Worm (Caenorhabditis elegans) whole organism, L2 larva: ENCODE measurements around the gene B0353.1.

Experiments used
- F13H6.1 ChIP-seq: sonication (generic microtip); optimal IDR thresholded peaks from 2 replicates; lab custom pipeline; 2016; ENCODE audit warnings: missing genetic modification characterization, missing compliant biosample characterization
- R02D3.7 ChIP-seq: fragments of 150-350 bp; optimal IDR thresholded peaks from 2 replicates; lab custom pipeline; 2014; ENCODE audit warnings: missing biosample characterization, missing genetic modification characterization
- aly-2 ChIP-seq: fragments of 150-350 bp; optimal IDR thresholded peaks from 2 replicates; lab custom pipeline; 2014; ENCODE audit warnings: missing biosample characterization, missing genetic modification characterization
- elt-3 ChIP-seq: sonication (generic microtip); optimal IDR thresholded peaks from 2 replicates; lab custom pipeline; 2017; ENCODE audit warnings: missing biosample characterization, missing genetic modification characterization
- lin-13 ChIP-seq: fragments of 150-350 bp; optimal IDR thresholded peaks from 2 replicates; lab custom pipeline; 2014; ENCODE audit warnings: missing biosample characterization, missing genetic modification reagents, missing genetic modification characterization
- lin-39 ChIP-seq: fragments of 150-350 bp; optimal IDR thresholded peaks from 2 replicates; lab custom pipeline; 2014; ENCODE audit warnings: missing biosample characterization, missing genetic modification reagents, missing genetic modification characterization
- nhr-11 ChIP-seq: fragments of 150-350 bp; optimal IDR thresholded peaks from 2 replicates; lab custom pipeline; 2014; ENCODE audit warnings: missing biosample characterization, missing genetic modification characterization
- nhr-12 ChIP-seq: fragments of 150-350 bp; optimal IDR thresholded peaks from 2 replicates; lab custom pipeline; 2014; ENCODE audit warnings: missing biosample characterization, missing genetic modification characterization
- nhr-23 ChIP-seq: fragments of 150-350 bp; optimal IDR thresholded peaks from 2 replicates; lab custom pipeline; 2014; ENCODE audit warnings: missing biosample characterization, missing genetic modification reagents, missing genetic modification characterization
- nhr-25 ChIP-seq: fragments of 150-350 bp; sonication (generic microtip); optimal IDR thresholded peaks from 3 replicates; lab custom pipeline; 2014; ENCODE audit warnings: missing biosample characterization, missing genetic modification characterization
- nhr-77 ChIP-seq: fragments of 150-350 bp; optimal IDR thresholded peaks from 2 replicates; lab custom pipeline; 2014; ENCODE audit warnings: missing biosample characterization, missing genetic modification characterization
- snpc-4 ChIP-seq: fragments of 150-350 bp; optimal IDR thresholded peaks from 2 replicates; lab custom pipeline; 2014; ENCODE audit warnings: missing biosample characterization, missing genetic modification characterization
- unc-39 ChIP-seq: fragments of 150-350 bp; optimal IDR thresholded peaks from 2 replicates; lab custom pipeline; 2014; ENCODE audit warnings: missing biosample characterization, missing genetic modification characterization
- ztf-11 ChIP-seq: sonication (generic microtip); optimal IDR thresholded peaks from 2 replicates; lab custom pipeline; 2017; ENCODE audit warnings: missing biosample characterization, missing genetic modification characterization

DNA sequence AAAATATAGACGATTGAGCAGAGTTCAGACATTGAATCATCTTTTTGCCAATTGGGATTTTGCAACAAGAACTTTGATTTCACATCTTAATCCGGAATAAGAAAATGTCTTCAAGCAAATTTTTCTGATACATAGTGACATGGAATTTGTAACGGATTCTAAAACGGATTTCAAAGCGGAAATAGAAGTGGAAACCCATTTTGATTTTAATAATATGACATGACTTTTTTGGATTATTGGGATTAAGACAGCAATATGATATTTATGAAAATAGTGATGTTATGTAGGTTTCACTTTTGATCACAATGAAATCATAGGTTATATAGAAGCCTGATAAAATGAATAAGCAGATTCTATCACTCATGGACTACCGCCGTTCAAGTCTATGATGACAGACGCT, 23.6 kb upstream of the B0353.1 start:
- no peak for TF ChIP-seq elt-3 (tag; lab: Kevin White, UChicago)
- TF ChIP-seq unc-39 = no peak
- no peak for TF ChIP-seq F13H6.1 (tag; lab: Kevin White, UChicago)
- no peak for TF ChIP-seq lin-39 (tag; lab: Kevin White, UChicago)
- TF ChIP-seq aly-2 (tag; lab: Kevin White, UChicago) = no peak
- no peak for TF ChIP-seq nhr-77 (tag; lab: Kevin White, UChicago)
- no peak for TF ChIP-seq nhr-25 (tag; lab: Kevin White, UChicago)
- no peak for TF ChIP-seq nhr-11
- no peak for TF ChIP-seq snpc-4 (tag; lab: Kevin White, UChicago)
- no peak for TF ChIP-seq R02D3.7
- TF ChIP-seq ztf-11 (tag; lab: Kevin White, UChicago) = no peak
- no peak for TF ChIP-seq nhr-12 (tag; lab: Kevin White, UChicago)
- TF ChIP-seq lin-13 (GFP tag; lab: Kevin White, UChicago) = no peak
- no peak for TF ChIP-seq nhr-23 (tag; lab: Kevin White, UChicago)
